Fruit fly (Drosophila melanogaster) whole organism, embryonic: ENCODE results near the gene Alg11.
A peak's percentile ranks its signal among the peaks of the same experiment; 100 is the strongest.

Experiments used
- ATbp ChIP-seq: fragments of 200-800 bp; sonication (Bioruptor generic); optimal IDR thresholded peaks from 2 replicates; lab custom pipeline; 2017; ENCODE audit warnings: missing biosample characterization, mild to moderate bottlenecking, missing genetic modification characterization, missing genetic modification reagents
- Abd-B ChIP-seq: fragments of 200-800 bp; sonication (Bioruptor generic); optimal IDR thresholded peaks from 2 replicates; lab custom pipeline; 2018; ENCODE audit warnings: missing biosample characterization, mild to moderate bottlenecking, missing genetic modification characterization, moderate library complexity
- Asciz ChIP-seq: fragments of 200-800 bp; sonication (Bioruptor generic); optimal IDR thresholded peaks from 2 replicates; lab custom pipeline; 2017; ENCODE audit warnings: missing biosample characterization, mild to moderate bottlenecking, missing genetic modification characterization, missing genetic modification reagents
- Bteb2 ChIP-seq: fragments of 200-800 bp; sonication (Bioruptor generic); optimal IDR thresholded peaks from 2 replicates; lab custom pipeline; 2016; ENCODE audit warnings: missing biosample characterization, missing genetic modification characterization
- CG10959 ChIP-seq: fragments of 200-800 bp; sonication (Bioruptor generic); IDR thresholded peaks from 2 replicates; pipeline ENCODE4 v1.3.6; 2022; ENCODE audit warnings: missing biosample characterization, missing genetic modification characterization
- CG13287 ChIP-seq: fragments of 200-800 bp; sonication (Bioruptor generic); IDR thresholded peaks from 2 replicates; pipeline ENCODE4 v1.3.6; 2022; ENCODE audit warnings: missing biosample characterization, missing genetic modification characterization; ENCODE audit not compliant: partially characterized antibody
- CG13775 ChIP-seq: fragments of 200-800 bp; sonication (Bioruptor generic); optimal IDR thresholded peaks from 3 replicates; lab custom pipeline; 2017; ENCODE audit warnings: missing biosample characterization, mild to moderate bottlenecking, missing genetic modification characterization
- CG13894 ChIP-seq: fragments of 200-800 bp; sonication (Bioruptor generic); optimal IDR thresholded peaks from 3 replicates; lab custom pipeline; 2018; ENCODE audit warnings: missing biosample characterization, mild to moderate bottlenecking, missing genetic modification characterization, moderate library complexity
- CG14014 ChIP-seq: fragments of 200-800 bp; sonication (Bioruptor generic); IDR thresholded peaks from 2 replicates; pipeline ENCODE4 v1.3.6; 2022; ENCODE audit warnings: missing biosample characterization, missing genetic modification characterization
- CG14667 ChIP-seq: fragments of 200-800 bp; sonication (Bioruptor generic); IDR thresholded peaks from 2 replicates; pipeline ENCODE4 v1.3.6; 2022; ENCODE audit warnings: missing biosample characterization, missing genetic modification characterization
- CG16779 ChIP-seq: fragments of 200-800 bp; sonication (Bioruptor generic); IDR thresholded peaks from 2 replicates; pipeline ENCODE4 v1.3.6; 2022; ENCODE audit warnings: missing biosample characterization, missing genetic modification characterization
- CG17568 ChIP-seq: fragments of 200-800 bp; sonication (Bioruptor generic); optimal IDR thresholded peaks from 2 replicates; lab custom pipeline; 2018; ENCODE audit warnings: missing biosample characterization, mild to moderate bottlenecking, missing genetic modification characterization, moderate library complexity
- CG1792 ChIP-seq: fragments of 200-800 bp; sonication (Bioruptor generic); optimal IDR thresholded peaks from 2 replicates; lab custom pipeline; 2016; ENCODE audit warnings: missing biosample characterization, missing genetic modification characterization
- CG2202 ChIP-seq: fragments of 200-800 bp; sonication (Bioruptor generic); optimal IDR thresholded peaks from 2 replicates; lab custom pipeline; 2018; ENCODE audit warnings: missing biosample characterization, mild to moderate bottlenecking, missing genetic modification characterization
- CG31365 ChIP-seq: fragments of 200-800 bp; sonication (Bioruptor generic); optimal IDR thresholded peaks from 2 replicates; lab custom pipeline; 2018; ENCODE audit warnings: missing biosample characterization, mild to moderate bottlenecking, missing genetic modification characterization
- CG3995 ChIP-seq: fragments of 200-800 bp; sonication (Bioruptor generic); optimal IDR thresholded peaks from 3 replicates; lab custom pipeline; 2016; ENCODE audit warnings: missing biosample characterization, missing genetic modification characterization
- CG4328 ChIP-seq: fragments of 200-800 bp; sonication (Bioruptor generic); optimal IDR thresholded peaks from 3 replicates; lab custom pipeline; 2017; ENCODE audit warnings: missing biosample characterization, missing genetic modification reagents, missing genetic modification characterization
- CG4854 ChIP-seq: fragments of 200-800 bp; sonication (Bioruptor generic); optimal IDR thresholded peaks from 2 replicates; lab custom pipeline; 2016; ENCODE audit warnings: missing biosample characterization, missing genetic modification characterization, inconsistent platforms
- CG6175 ChIP-seq: fragments of 200-800 bp; sonication (Bioruptor generic); IDR thresholded peaks from 3 replicates; pipeline ENCODE4 v1.3.6; 2022; ENCODE audit warnings: missing biosample characterization, missing genetic modification characterization
- CG7357 ChIP-seq: fragments of 200-800 bp; sonication (Bioruptor generic); IDR thresholded peaks from 3 replicates; pipeline ENCODE4 v1.3.6; 2022; ENCODE audit warnings: missing biosample characterization, missing genetic modification characterization
- CG7372 ChIP-seq: fragments of 200-800 bp; sonication (Bioruptor generic); IDR thresholded peaks from 2 replicates; pipeline ENCODE4 v1.3.6; 2022; ENCODE audit warnings: missing biosample characterization, missing genetic modification characterization
- CG7556 ChIP-seq: fragments of 200-800 bp; sonication (Bioruptor generic); optimal IDR thresholded peaks from 2 replicates; lab custom pipeline; 2017; ENCODE audit warnings: missing biosample characterization, mild to moderate bottlenecking, missing genetic modification characterization
- CG9437 ChIP-seq: fragments of 200-800 bp; sonication (Bioruptor generic); optimal IDR thresholded peaks from 2 replicates; lab custom pipeline; 2018; ENCODE audit warnings: missing biosample characterization, mild to moderate bottlenecking, missing genetic modification characterization
- Camta ChIP-seq: fragments of 200-800 bp; sonication (Bioruptor generic); optimal IDR thresholded peaks from 2 replicates; lab custom pipeline; 2016; ENCODE audit warnings: missing biosample characterization, missing genetic modification characterization
- CkIIα-i1 ChIP-seq: fragments of 200-800 bp; sonication (Bioruptor generic); IDR thresholded peaks from 2 replicates; pipeline ENCODE4 v1.3.6; 2022; ENCODE audit warnings: missing biosample characterization, missing genetic modification characterization
- D19A ChIP-seq: fragments of 200-800 bp; optimal IDR thresholded peaks from 3 replicates; lab custom pipeline; 2019; ENCODE audit warnings: missing biosample characterization, mild to moderate bottlenecking, missing genetic modification characterization, moderate library complexity
- D19B ChIP-seq: fragments of 200-800 bp; sonication (Bioruptor generic); optimal IDR thresholded peaks from 2 replicates; lab custom pipeline; 2017; ENCODE audit warnings: missing biosample characterization, mild to moderate bottlenecking, missing genetic modification characterization
- Dbx ChIP-seq: fragments of 200-800 bp; sonication (Bioruptor generic); IDR thresholded peaks from 3 replicates; pipeline ENCODE4 v1.3.6; 2022; ENCODE audit warnings: missing biosample characterization, missing genetic modification characterization
- Doc3 ChIP-seq: fragments of 200-800 bp; sonication (Bioruptor generic); IDR thresholded peaks from 3 replicates; pipeline ENCODE4 v1.3.6; 2022; ENCODE audit warnings: missing biosample characterization, missing genetic modification characterization; ENCODE audit not compliant: partially characterized antibody
- Fer1 ChIP-seq: fragments of 200-800 bp; sonication (Bioruptor generic); optimal IDR thresholded peaks from 2 replicates; lab custom pipeline; 2017; ENCODE audit warnings: missing biosample characterization, mild to moderate bottlenecking, missing genetic modification characterization
- Gug ChIP-seq: fragments of 200-800 bp; sonication (Bioruptor generic); IDR thresholded peaks from 4 replicates; pipeline ENCODE4 v1.3.6; 2022; ENCODE audit warnings: missing biosample characterization, missing genetic modification characterization
- HLH4C ChIP-seq: fragments of 200-800 bp; sonication (Bioruptor generic); IDR thresholded peaks from 3 replicates; pipeline ENCODE4 v1.3.6; 2022; ENCODE audit warnings: missing biosample characterization, missing genetic modification characterization; ENCODE audit not compliant: partially characterized antibody
- HmgZ ChIP-seq: fragments of 200-800 bp; sonication (Bioruptor generic); optimal IDR thresholded peaks from 2 replicates; lab custom pipeline; 2018; ENCODE audit warnings: missing biosample characterization, mild to moderate bottlenecking, missing genetic modification characterization
- MBD-R2 ChIP-seq: fragments of 200-800 bp; sonication (Bioruptor generic); IDR thresholded peaks from 2 replicates; pipeline ENCODE4 v1.3.6; 2022; ENCODE audit warnings: missing biosample characterization, missing genetic modification characterization
- Max ChIP-seq: fragments of 200-800 bp; sonication (Bioruptor generic); optimal IDR thresholded peaks from 2 replicates; lab custom pipeline; 2016; ENCODE audit warnings: missing biosample characterization, mild to moderate bottlenecking, missing genetic modification characterization
- Myb ChIP-seq: fragments of 200-800 bp; sonication (Bioruptor generic); optimal IDR thresholded peaks from 2 replicates; lab custom pipeline; 2016; ENCODE audit warnings: missing biosample characterization, missing genetic modification characterization
- Nf-YC ChIP-seq: fragments of 200-800 bp; optimal IDR thresholded peaks from 3 replicates; lab custom pipeline; 2019; ENCODE audit warnings: missing biosample characterization, mild to moderate bottlenecking, missing genetic modification characterization, moderate library complexity
- Side ChIP-seq: fragments of 200-800 bp; sonication (Bioruptor generic); optimal IDR thresholded peaks from 2 replicates; lab custom pipeline; 2016; ENCODE audit warnings: missing biosample characterization, missing genetic modification characterization
- Xbp1 ChIP-seq: fragments of 200-800 bp; sonication (Bioruptor generic); optimal IDR thresholded peaks from 3 replicates; lab custom pipeline; 2016; ENCODE audit warnings: missing biosample characterization, mild to moderate bottlenecking, missing genetic modification characterization
- ato ChIP-seq: fragments of 200-800 bp; sonication (Bioruptor generic); IDR thresholded peaks from 2 replicates; pipeline ENCODE4 v1.3.6; 2022; ENCODE audit warnings: missing biosample characterization, missing genetic modification characterization; ENCODE audit not compliant: partially characterized antibody
- fd102C ChIP-seq: fragments of 200-800 bp; sonication (Bioruptor generic); optimal IDR thresholded peaks from 2 replicates; lab custom pipeline; 2018; ENCODE audit warnings: missing biosample characterization, mild to moderate bottlenecking, missing genetic modification characterization, moderate library complexity
- fd3F ChIP-seq: fragments of 200-800 bp; sonication (Bioruptor generic); optimal IDR thresholded peaks from 2 replicates; lab custom pipeline; 2018; ENCODE audit warnings: missing biosample characterization, mild to moderate bottlenecking, missing genetic modification characterization, moderate library complexity
- grau ChIP-seq: fragments of 200-800 bp; optimal IDR thresholded peaks from 3 replicates; lab custom pipeline; 2019; ENCODE audit warnings: missing biosample characterization, mild to moderate bottlenecking, missing genetic modification characterization, moderate library complexity
- grn ChIP-seq: fragments of 200-800 bp; sonication (Bioruptor generic); optimal IDR thresholded peaks from 3 replicates; lab custom pipeline; 2017; ENCODE audit warnings: missing biosample characterization, missing genetic modification characterization
- lbe ChIP-seq: fragments of 200-800 bp; sonication (Bioruptor generic); optimal IDR thresholded peaks from 2 replicates; lab custom pipeline; 2016; ENCODE audit warnings: missing biosample characterization, mild to moderate bottlenecking, missing genetic modification characterization
- mirr ChIP-seq: fragments of 200-800 bp; sonication (Bioruptor generic); optimal IDR thresholded peaks from 3 replicates; lab custom pipeline; 2018; ENCODE audit warnings: missing biosample characterization, mild to moderate bottlenecking, missing genetic modification characterization
- oc ChIP-seq: fragments of 200-800 bp; sonication (Bioruptor generic); optimal IDR thresholded peaks from 2 replicates; lab custom pipeline; 2018; ENCODE audit warnings: missing biosample characterization, mild to moderate bottlenecking, missing genetic modification characterization, moderate library complexity
- pita ChIP-seq: fragments of 200-800 bp; sonication (Bioruptor generic); optimal IDR thresholded peaks from 2 replicates; lab custom pipeline; 2017; ENCODE audit warnings: missing biosample characterization, mild to moderate bottlenecking, missing genetic modification characterization
- slbo ChIP-seq: fragments of 200-800 bp; sonication (Bioruptor generic); IDR thresholded peaks from 2 replicates; pipeline ENCODE4 v1.3.6; 2022; ENCODE audit warnings: missing biosample characterization, missing genetic modification characterization
- ssp ChIP-seq: fragments of 200-800 bp; sonication (Bioruptor generic); IDR thresholded peaks from 2 replicates; pipeline ENCODE4 v1.3.6; 2022; ENCODE audit warnings: missing biosample characterization, missing genetic modification characterization
- zfh1 ChIP-seq: fragments of 200-800 bp; sonication (Bioruptor generic); IDR thresholded peaks from 3 replicates; pipeline ENCODE4 v1.3.6; 2022; ENCODE audit warnings: missing biosample characterization, missing genetic modification characterization

Gene Alg11

DNA sequence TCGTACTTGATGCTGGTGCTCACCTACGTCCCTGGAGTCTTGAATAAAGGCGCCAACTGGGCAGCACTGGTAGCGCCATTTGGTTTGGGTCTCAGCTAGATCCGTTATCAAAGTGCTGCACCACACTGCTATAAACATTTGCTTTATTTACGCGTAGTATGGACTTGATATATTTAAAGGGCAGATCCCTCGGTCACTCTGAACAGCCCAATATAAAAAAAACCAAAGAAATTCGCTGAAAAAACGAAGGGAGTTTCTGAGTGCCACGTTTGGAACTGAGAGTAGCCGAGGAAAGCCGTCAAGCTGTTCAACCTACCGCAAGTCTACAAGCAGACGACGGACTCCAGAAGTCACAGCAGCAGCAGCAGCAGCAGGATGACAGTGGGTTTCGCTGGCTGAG is 15.2 kb downstream of the Alg11 start, which contains the start of gene Atox1 (continued):
- 0 out of 2 replicates have a peak, but pooled peaks have one; percentile 23 for TF ChIP-seq CG14014 (GFP tag; lab: Robert Waterston, UW)
- no peak for TF ChIP-seq Doc3
- no peak for TF ChIP-seq CG9437 (GFP tag; lab: Kevin White, UChicago)
- TF ChIP-seq CG1792, result no peak
- no peak for TF ChIP-seq CG17568 (GFP tag; lab: Kevin White, UChicago)
- TF ChIP-seq CG4328 (GFP tag; lab: Kevin White, UChicago), result peak; percentile 43
- peak; percentile 80 for TF ChIP-seq Abd-B (GFP tag; lab: Kevin White, UChicago)
- no peak for TF ChIP-seq oc
- no peak for TF ChIP-seq CG7357 (GFP tag; lab: Robert Waterston, UW)
- peak; percentile 44 for TF ChIP-seq Myb
- TF ChIP-seq fd102C, result no peak
- peak; percentile 41 for TF ChIP-seq Nf-YC (tag; lab: Kevin White, UChicago)
- TF ChIP-seq CG13287 (GFP tag; lab: Robert Waterston, UW), result peak; percentile 63
- TF ChIP-seq Gug, result peak; percentile 31; the same call in 1 of the 4 replicates
- peak; percentile 16 for TF ChIP-seq fd3F (GFP tag; lab: Kevin White, UChicago)
- TF ChIP-seq grn (GFP tag; lab: Kevin White, UChicago), result no peak
- TF ChIP-seq Bteb2, result peak; percentile 7
- no peak for TF ChIP-seq ssp
- TF ChIP-seq CG13775, result no peak
- no peak for TF ChIP-seq CG7372
- peak; percentile 45 for TF ChIP-seq slbo (GFP tag; lab: Robert Waterston, UW)
- TF ChIP-seq CG14667 (GFP tag; lab: Robert Waterston, UW), result no peak
- TF ChIP-seq CG7556 (GFP tag; lab: Kevin White, UChicago), result no peak
- no peak for TF ChIP-seq D19B (GFP tag; lab: Kevin White, UChicago)
- TF ChIP-seq CG3995 (GFP tag; lab: Kevin White, UChicago), result peak; percentile 1
- no peak for TF ChIP-seq CG10959 (GFP tag; lab: Robert Waterston, UW)
- no peak for TF ChIP-seq ATbp
- no peak for TF ChIP-seq CkIIα-i1 (GFP tag; lab: Robert Waterston, UW)
- peak; percentile 91 for TF ChIP-seq HmgZ (tag; lab: Kevin White, UChicago)
- no peak for TF ChIP-seq Max
- TF ChIP-seq pita, result peak; percentile 95
- TF ChIP-seq CG2202 (tag; lab: Kevin White, UChicago), result no peak
- TF ChIP-seq CG6175, result 0 out of 3 replicates have a peak, but pooled peaks have one; percentile 17
- TF ChIP-seq D19A (tag; lab: Kevin White, UChicago), result peak; percentile 7
- TF ChIP-seq Side, result no peak
- TF ChIP-seq MBD-R2 (GFP tag; lab: Robert Waterston, UW), result peak; percentile 80
- TF ChIP-seq Asciz (GFP tag; lab: Kevin White, UChicago), result no peak
- TF ChIP-seq grau (tag; lab: Kevin White, UChicago), result peak; percentile 37
- TF ChIP-seq CG31365 (tag; lab: Kevin White, UChicago), result peak; percentile 29
- TF ChIP-seq Xbp1 (GFP tag; lab: Kevin White, UChicago), result peak; percentile 35
- TF ChIP-seq mirr (GFP tag; lab: Kevin White, UChicago), result peak; percentile 54
- peak; percentile 65 for TF ChIP-seq Fer1 (GFP tag; lab: Kevin White, UChicago)
- TF ChIP-seq zfh1 (GFP tag; lab: Robert Waterston, UW), result 0 out of 3 replicates have a peak, but pooled peaks have one; percentile 41
- TF ChIP-seq Camta (GFP tag; lab: Kevin White, UChicago), result no peak
- peak; percentile 79 for TF ChIP-seq CG13894 (tag; lab: Kevin White, UChicago)
- no peak for TF ChIP-seq lbe (GFP tag; lab: Kevin White, UChicago)
- peak; percentile 19 for TF ChIP-seq CG4854
- peak; percentile 24; the same call in 1 of the 2 replicates for TF ChIP-seq ato (GFP tag; lab: Robert Waterston, UW)
- no peak for TF ChIP-seq CG16779
- TF ChIP-seq HLH4C, result no peak
- TF ChIP-seq Dbx (GFP tag; lab: Robert Waterston, UW), result peak; percentile 69; the same call in 2 of the 3 replicates
